Worm (Caenorhabditis elegans) whole organism, late embryonic: ENCODE measurements around the gene Y41G9A.6.

ENCODE experiments used
- C38D4.7 ChIP-seq: fragments of 200-800 bp; sonication (Bioruptor generic); optimal IDR thresholded peaks from 2 replicates; lab custom pipeline; 2018; ENCODE audit warnings: mild to moderate bottlenecking, missing genetic modification characterization, moderate library complexity, missing compliant biosample characterization
- F13H6.1 ChIP-seq: sonication (generic microtip); optimal IDR thresholded peaks from 2 replicates; lab custom pipeline; 2016; ENCODE audit warnings: missing genetic modification characterization, missing compliant biosample characterization
- T23F11.4 ChIP-seq: fragments of 200-800 bp; sonication (Bioruptor generic); optimal IDR thresholded peaks from 2 replicates; lab custom pipeline; 2018; ENCODE audit warnings: mild to moderate bottlenecking, missing genetic modification characterization, missing compliant biosample characterization
- Y22D7AL.16 ChIP-seq: sonication (generic microtip); optimal IDR thresholded peaks from 2 replicates; lab custom pipeline; 2016; ENCODE audit warnings: missing genetic modification characterization, missing compliant biosample characterization
- ahr-1 ChIP-seq: sonication (generic microtip); optimal IDR thresholded peaks from 2 replicates; lab custom pipeline; 2016; ENCODE audit warnings: missing genetic modification characterization, missing compliant biosample characterization
- ceh-18 ChIP-seq: sonication (generic microtip); optimal IDR thresholded peaks from 2 replicates; lab custom pipeline; 2016; ENCODE audit warnings: missing genetic modification characterization, missing compliant biosample characterization
- ceh-19 ChIP-seq: fragments of 200-800 bp; sonication (Bioruptor generic); optimal IDR thresholded peaks from 2 replicates; lab custom pipeline; 2018; ENCODE audit warnings: mild to moderate bottlenecking, missing genetic modification characterization, missing compliant biosample characterization
- ceh-2 ChIP-seq: sonication (generic microtip); optimal IDR thresholded peaks from 2 replicates; lab custom pipeline; 2016; ENCODE audit warnings: missing genotype, missing genetic modification characterization, missing compliant biosample characterization
- ceh-24 ChIP-seq: sonication (generic microtip); optimal IDR thresholded peaks from 2 replicates; lab custom pipeline; 2016; ENCODE audit warnings: mild to moderate bottlenecking, missing genetic modification characterization, missing compliant biosample characterization
- ceh-30 ChIP-seq: fragments of 150-350 bp; optimal IDR thresholded peaks from 2 replicates; lab custom pipeline; 2014; ENCODE audit warnings: missing biosample characterization, missing genetic modification characterization
- ceh-45 ChIP-seq: fragments of 200-800 bp; sonication (Bioruptor generic); IDR thresholded peaks from 2 replicates; pipeline ENCODE4 v1.3.6; 2022; ENCODE audit warnings: missing genetic modification reagents, missing genetic modification characterization, missing compliant biosample characterization
- ceh-6 ChIP-seq: fragments of 200-800 bp; sonication (Bioruptor generic); optimal IDR thresholded peaks from 2 replicates; lab custom pipeline; 2018; ENCODE audit warnings: mild to moderate bottlenecking, missing genetic modification characterization, missing compliant biosample characterization
- elt-2 ChIP-seq: sonication (generic microtip); optimal IDR thresholded peaks from 2 replicates; lab custom pipeline; 2016; ENCODE audit warnings: missing genetic modification reagents, missing genetic modification characterization, missing compliant biosample characterization
- ets-4 ChIP-seq: sonication (generic microtip); optimal IDR thresholded peaks from 2 replicates; lab custom pipeline; 2016; ENCODE audit warnings: missing genetic modification characterization, missing compliant biosample characterization
- eyg-1 ChIP-seq: sonication (generic microtip); optimal IDR thresholded peaks from 2 replicates; lab custom pipeline; 2016; ENCODE audit warnings: missing genotype, missing genetic modification characterization, missing compliant biosample characterization
- fax-1 ChIP-seq: sonication (generic microtip); optimal IDR thresholded peaks from 2 replicates; lab custom pipeline; 2016; ENCODE audit warnings: missing genotype, missing genetic modification characterization, missing compliant biosample characterization
- fkh-10 ChIP-seq: fragments of 150-350 bp; optimal IDR thresholded peaks from 2 replicates; lab custom pipeline; 2014; ENCODE audit warnings: missing biosample characterization, missing genetic modification reagents, missing genetic modification characterization
- hlh-30 ChIP-seq: sonication (generic microtip); optimal IDR thresholded peaks from 2 replicates; lab custom pipeline; 2017; ENCODE audit warnings: antibody characterized with exemption, missing genetic modification characterization, missing compliant biosample characterization; ENCODE audit not compliant: insufficient read depth
- lim-6 ChIP-seq: sonication (generic microtip); optimal IDR thresholded peaks from 2 replicates; lab custom pipeline; 2016; ENCODE audit warnings: missing genetic modification characterization, missing compliant biosample characterization
- nfya-1 ChIP-seq: sonication (generic microtip); optimal IDR thresholded peaks from 2 replicates; lab custom pipeline; 2017; ENCODE audit warnings: missing genetic modification characterization, mild to moderate bottlenecking, missing compliant biosample characterization, antibody characterized with exemption, moderate library complexity
- nhr-11 ChIP-seq: fragments of 150-350 bp; optimal IDR thresholded peaks from 2 replicates; lab custom pipeline; 2014; ENCODE audit warnings: missing biosample characterization, missing genetic modification characterization
- nhr-232 ChIP-seq: sonication (generic microtip); optimal IDR thresholded peaks from 2 replicates; lab custom pipeline; 2016; ENCODE audit warnings: missing genetic modification characterization, missing compliant biosample characterization
- npax-4 ChIP-seq: sonication (generic microtip); optimal IDR thresholded peaks from 2 replicates; lab custom pipeline; 2016; ENCODE audit warnings: missing genetic modification characterization, missing compliant biosample characterization
- odd-2 ChIP-seq: sonication (generic microtip); optimal IDR thresholded peaks from 2 replicates; lab custom pipeline; 2017; ENCODE audit warnings: antibody characterized with exemption, mild to moderate bottlenecking, missing genetic modification characterization, missing compliant biosample characterization
- pag-3 ChIP-seq: sonication (generic microtip); optimal IDR thresholded peaks from 2 replicates; lab custom pipeline; 2016; ENCODE audit warnings: missing compliant biosample characterization, missing genetic modification characterization, borderline replicate concordance
- pha-4 ChIP-seq: fragments of 150-350 bp; optimal IDR thresholded peaks from 2 replicates; lab custom pipeline; 2018; ENCODE audit warnings: missing biosample characterization, missing genetic modification reagents, missing genetic modification characterization
- pqm-1 ChIP-seq: sonication (generic microtip); optimal IDR thresholded peaks from 2 replicates; lab custom pipeline; 2016; ENCODE audit warnings: missing genetic modification characterization, missing compliant biosample characterization
- rnt-1 ChIP-seq: sonication (generic microtip); optimal IDR thresholded peaks from 2 replicates; lab custom pipeline; 2016; ENCODE audit warnings: missing genetic modification characterization, missing compliant biosample characterization
- sox-4 ChIP-seq: sonication (generic microtip); optimal IDR thresholded peaks from 2 replicates; lab custom pipeline; 2017; ENCODE audit warnings: mild to moderate bottlenecking, missing genetic modification characterization, inconsistent platforms, missing compliant biosample characterization
- unc-42 ChIP-seq: sonication (generic microtip); optimal IDR thresholded peaks from 2 replicates; lab custom pipeline; 2016; ENCODE audit warnings: missing genotype, missing genetic modification characterization, missing compliant biosample characterization
- unc-55 ChIP-seq: sonication (generic microtip); optimal IDR thresholded peaks from 2 replicates; lab custom pipeline; 2017; ENCODE audit warnings: missing biosample characterization, missing genetic modification reagents, missing genetic modification characterization
- unc-86 ChIP-seq: sonication (generic microtip); optimal IDR thresholded peaks from 2 replicates; lab custom pipeline; 2016; ENCODE audit warnings: missing genetic modification characterization, missing compliant biosample characterization
- ztf-16 ChIP-seq: sonication (generic microtip); optimal IDR thresholded peaks from 2 replicates; lab custom pipeline; 2017; ENCODE audit warnings: missing genetic modification characterization, missing compliant biosample characterization

Gene Y41G9A.6

ce11 chrX:3023552-3024183 is 20.1 kb upstream of the Y41G9A.6 start:
- TF ChIP-seq Y22D7AL.16 = no peak
- peak; percentile 69 for TF ChIP-seq unc-42 (tag; lab: Kevin White, UChicago)
- TF ChIP-seq ztf-16 (tag; lab: Kevin White, UChicago) = no peak

DNA sequence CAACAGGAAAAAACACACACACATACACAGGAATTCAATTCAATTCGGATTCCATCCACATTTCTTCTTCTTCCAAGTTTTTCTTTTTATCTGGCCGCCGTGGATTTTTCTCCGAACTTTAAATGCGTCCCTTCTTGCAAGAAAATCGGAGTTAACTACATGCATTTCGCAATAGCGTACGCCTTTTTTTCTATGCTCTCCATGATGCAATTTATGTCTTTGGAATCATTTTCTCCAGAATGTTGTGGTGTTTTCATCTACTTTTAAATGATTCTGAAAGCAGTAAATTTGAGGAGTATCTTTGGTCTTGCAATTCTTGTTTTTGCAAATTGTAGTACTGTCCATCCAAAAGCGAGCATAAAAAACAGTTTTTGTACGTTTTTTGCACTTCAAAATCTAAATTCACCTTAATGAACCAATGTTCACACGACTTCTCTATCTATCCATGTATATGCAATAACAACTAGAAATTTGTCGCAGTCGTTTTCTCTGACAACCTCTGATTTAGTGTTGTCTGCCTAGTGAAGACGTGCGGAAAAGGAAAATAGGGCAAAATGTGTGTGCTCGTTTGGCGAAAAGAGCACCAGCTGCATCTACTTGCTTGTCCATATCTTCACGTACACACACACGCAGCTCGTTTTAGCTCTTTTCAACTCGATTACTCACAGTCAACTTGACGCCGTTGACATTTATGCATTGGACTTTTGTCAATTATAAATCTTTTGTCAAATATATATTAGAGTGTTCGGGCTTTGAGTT is 18.9 kb upstream of the Y41G9A.6 start:
- TF ChIP-seq unc-42 (tag; lab: Kevin White, UChicago) (peak; percentile 52), nhr-11 (no peak)
- TF ChIP-seq, all 69 proteins: peak for 1

DNA sequence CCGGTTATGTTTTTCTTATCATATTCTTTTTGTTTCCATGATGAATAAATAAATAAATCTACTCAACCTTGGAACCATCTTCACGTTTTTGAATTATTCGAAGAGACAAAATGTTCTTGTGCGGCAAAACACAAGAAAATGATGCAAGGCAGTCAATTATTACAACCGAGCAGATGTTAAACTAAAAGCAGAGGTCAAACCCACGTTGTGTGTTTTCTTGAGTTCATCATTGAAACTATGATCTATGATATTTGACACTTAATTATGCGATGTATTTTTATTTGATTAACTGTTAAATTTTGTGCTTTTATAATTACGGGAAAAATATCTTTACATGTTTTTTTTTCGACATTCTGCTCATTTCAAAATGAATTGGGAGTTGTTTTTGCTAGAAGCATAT is 17.9 kb upstream of the Y41G9A.6 start:
- TF ChIP-seq odd-2 (tag; lab: Kevin White, UChicago) (no peak), F13H6.1 (tag; lab: Kevin White, UChicago) (no peak), unc-42 (tag; lab: Kevin White, UChicago) (no peak), unc-55 (no peak), fkh-10 (GFP tag; lab: Kevin White, UChicago) (no peak)

DNA sequence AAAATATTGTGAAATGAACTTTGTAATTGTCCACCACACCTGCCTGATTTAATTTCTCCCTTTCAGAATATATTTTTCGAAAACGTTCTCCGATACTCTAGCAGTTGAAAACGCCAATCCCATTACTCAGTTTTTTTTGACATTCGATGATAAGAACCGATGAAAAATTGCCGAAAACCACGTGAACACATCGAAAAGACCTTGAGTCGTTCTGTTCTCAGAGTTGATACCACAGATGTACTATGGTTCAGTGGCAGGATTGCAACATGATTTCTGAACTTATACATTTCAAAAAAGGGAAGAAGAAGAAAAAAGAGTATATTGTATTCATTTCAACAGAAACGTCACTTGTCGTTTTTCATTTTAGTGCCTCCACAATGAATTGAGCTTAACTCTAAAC is 16.4 kb upstream of the Y41G9A.6 start:
- no peak for TF ChIP-seq pqm-1
- TF ChIP-seq F13H6.1 (tag; lab: Kevin White, UChicago) = no peak
- TF ChIP-seq lim-6 = no peak
- TF ChIP-seq C38D4.7 (GFP tag; lab: Kevin White, UChicago) = no peak
- no peak for TF ChIP-seq ceh-2
- no peak for TF ChIP-seq pag-3 (tag; lab: Kevin White, UChicago)
- no peak for TF ChIP-seq ceh-24
- TF ChIP-seq npax-4 (tag; lab: Kevin White, UChicago) = no peak
- no peak for TF ChIP-seq nhr-232
- no peak for TF ChIP-seq ceh-6
- no peak for TF ChIP-seq T23F11.4 (GFP tag; lab: Kevin White, UChicago)

DNA sequence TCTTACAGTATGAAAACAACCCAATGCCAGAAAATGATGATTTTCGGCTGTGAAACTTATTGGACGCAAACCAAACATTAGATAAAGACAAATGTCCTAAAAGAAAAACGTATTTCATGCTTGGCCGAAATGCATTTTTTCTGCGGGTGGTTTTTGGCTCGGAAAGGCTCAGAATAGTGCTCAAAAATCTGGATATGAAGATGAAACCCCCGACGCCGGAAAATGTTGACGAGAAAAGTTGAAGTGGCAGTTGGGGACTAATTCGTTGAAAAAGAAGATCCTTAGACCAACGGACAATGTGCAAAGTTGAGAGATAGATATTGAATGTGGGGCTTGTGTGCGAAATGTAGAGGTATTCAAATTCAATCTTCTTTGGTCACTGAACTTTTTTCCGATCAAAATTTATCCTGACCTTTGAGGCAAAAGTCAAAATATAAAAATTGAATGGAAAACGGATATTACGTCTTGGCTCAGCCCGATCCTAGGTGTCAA is 14.9 kb upstream of the Y41G9A.6 start, which contains the start of gene flp-18:
TSS of gene flp-18 (minus strand) at position 51 of the 492 bp plus-strand sequence.
- TF ChIP-seq eyg-1 (tag; lab: Kevin White, UChicago) = no peak
- TF ChIP-seq pqm-1 = no peak
- TF ChIP-seq rnt-1 (tag; lab: Kevin White, UChicago) = no peak
- TF ChIP-seq ztf-16 (tag; lab: Kevin White, UChicago) = no peak
- TF ChIP-seq ceh-6 = no peak
- no peak for TF ChIP-seq unc-86
- TF ChIP-seq hlh-30 (tag; lab: Kevin White, UChicago) = no peak

- TF ChIP-seq ceh-45 (GFP tag; lab: Robert Waterston, UW) = no peak
- TF ChIP-seq sox-4 (tag; lab: Kevin White, UChicago) = no peak
- TF ChIP-seq ahr-1 = no peak
- TF ChIP-seq ceh-18 = no peak
- no peak for TF ChIP-seq unc-86
- TF ChIP-seq nfya-1 (tag; lab: Kevin White, UChicago) = no peak
- no peak for TF ChIP-seq T23F11.4 (GFP tag; lab: Kevin White, UChicago)
- TF ChIP-seq unc-55 = no peak
- no peak for TF ChIP-seq ceh-19 (GFP tag; lab: Kevin White, UChicago)
- no peak for TF ChIP-seq fax-1 (tag; lab: Kevin White, UChicago)
- no peak for TF ChIP-seq elt-2 (tag; lab: Kevin White, UChicago)
- no peak for TF ChIP-seq ceh-30 (tag; lab: Kevin White, UChicago)
- no peak for TF ChIP-seq ets-4
- no peak for TF ChIP-seq nhr-11
- TF ChIP-seq lim-6 = no peak
- TF ChIP-seq pag-3 (tag; lab: Kevin White, UChicago) = no peak
- no peak for TF ChIP-seq rnt-1 (tag; lab: Kevin White, UChicago)
- no peak for TF ChIP-seq pha-4 (tag; lab: Kevin White, UChicago)
Measured at ce11 chrX:3009190-3009589, 5.6 kb upstream of the Y41G9A.6 start, which contains the start of gene Y48D7A.1. Gene Y48D7A.1 (plus strand): TSS chrX:3009490.
